Worm (Caenorhabditis elegans) whole organism, L1 larva: Measurements from ENCODE around the gene act-2.
A peak's percentile ranks its signal among the peaks of the same experiment; 100 is the strongest.

ENCODE experiments used
- C16A3.4 ChIP-seq: fragments of 150-350 bp; optimal IDR thresholded peaks from 2 replicates; lab custom pipeline; 2014; ENCODE audit warnings: missing biosample characterization, missing genetic modification characterization
- C34B4.2 ChIP-seq: sonication (generic microtip); optimal IDR thresholded peaks from 2 replicates; lab custom pipeline; 2017; ENCODE audit warnings: mild to moderate bottlenecking, missing genetic modification characterization, missing compliant biosample characterization
- aha-1 ChIP-seq: fragments of 150-350 bp; optimal IDR thresholded peaks from 2 replicates; lab custom pipeline; 2014; ENCODE audit warnings: missing biosample characterization, missing genetic modification characterization
- alr-1 ChIP-seq: fragments of 200-800 bp; sonication (Bioruptor generic); optimal IDR thresholded peaks from 2 replicates; lab custom pipeline; 2018; ENCODE audit warnings: borderline replicate concordance, mild to moderate bottlenecking, missing genetic modification characterization, missing compliant biosample characterization
- aly-2 ChIP-seq: fragments of 150-350 bp; optimal IDR thresholded peaks from 2 replicates; lab custom pipeline; 2014; ENCODE audit warnings: missing biosample characterization, missing genetic modification characterization
- ama-1 ChIP-seq: fragments of 150-350 bp; optimal IDR thresholded peaks from 2 replicates; lab custom pipeline; 2014
- blmp-1 ChIP-seq: fragments of 150-350 bp; optimal IDR thresholded peaks from 2 replicates; lab custom pipeline; 2014; ENCODE audit warnings: missing biosample characterization, missing genetic modification characterization
- ceh-63 ChIP-seq: fragments of 200-800 bp; sonication (Bioruptor generic); optimal IDR thresholded peaks from 2 replicates; lab custom pipeline; 2018; ENCODE audit warnings: mild to moderate bottlenecking, missing genetic modification characterization, missing compliant biosample characterization
- dpl-1 ChIP-seq, 3 experiments: fragments of 150-350 bp in 2 of 3; sonication (generic microtip) in 1 of 3; optimal IDR thresholded peaks; 2 replicates each; lab custom pipeline; 2014 to 2017; ENCODE audit warnings: missing biosample characterization in 3 of 3, missing genetic modification characterization in 3 of 3, missing genetic modification reagents in 3 of 3
- dsc-1 ChIP-seq: sonication (generic microtip); optimal IDR thresholded peaks from 2 replicates; lab custom pipeline; 2016; ENCODE audit warnings: mild to moderate bottlenecking, missing genetic modification characterization, missing compliant biosample characterization
- efl-1 ChIP-seq, 4 experiments: fragments of 150-350 bp; optimal IDR thresholded peaks in 3 of 4; peaks in 1 of 4; 1 replicate in 1 of 4; 2 replicates in 3 of 4; lab custom pipeline; 2014; ENCODE audit warnings: missing biosample characterization in 2 of 4, missing genetic modification characterization in 2 of 4, missing genetic modification reagents in 2 of 4
- efl-3 ChIP-seq: fragments of 200-800 bp; sonication (Bioruptor generic); optimal IDR thresholded peaks from 2 replicates; lab custom pipeline; 2018; ENCODE audit warnings: mild to moderate bottlenecking, missing genetic modification characterization, missing compliant biosample characterization
- egl-13 ChIP-seq: sonication (generic microtip); optimal IDR thresholded peaks from 2 replicates; lab custom pipeline; 2016; ENCODE audit warnings: missing genotype, missing genetic modification reagents, missing genetic modification characterization, missing compliant biosample characterization
- elt-2 ChIP-seq: sonication (generic microtip); optimal IDR thresholded peaks from 2 replicates; lab custom pipeline; 2016; ENCODE audit warnings: missing genetic modification characterization, mild to moderate bottlenecking, inconsistent platforms, missing compliant biosample characterization, missing genetic modification reagents
- fos-1 ChIP-seq: fragments of 150-350 bp; optimal IDR thresholded peaks from 2 replicates; lab custom pipeline; 2014; ENCODE audit warnings: missing biosample characterization, missing genetic modification characterization
- jun-1 ChIP-seq: fragments of 150-350 bp; optimal IDR thresholded peaks from 2 replicates; lab custom pipeline; 2014; ENCODE audit warnings: missing biosample characterization, missing genetic modification reagents, missing genetic modification characterization
- lin-14 ChIP-seq: fragments of 200-800 bp; sonication (Bioruptor generic); optimal IDR thresholded peaks from 2 replicates; lab custom pipeline; 2018; ENCODE audit warnings: mild to moderate bottlenecking, missing genetic modification characterization, moderate library complexity, missing compliant biosample characterization
- lin-35 ChIP-seq, 2 experiments: fragments of 150-350 bp; optimal IDR thresholded peaks; 2 replicates each; lab custom pipeline; 2014; ENCODE audit warnings: missing biosample characterization in 2 of 2, missing genetic modification characterization in 2 of 2, missing genetic modification reagents in 2 of 2
- lin-39 ChIP-seq: fragments of 150-350 bp; optimal IDR thresholded peaks from 2 replicates; lab custom pipeline; 2014; ENCODE audit warnings: missing biosample characterization, missing genetic modification reagents, missing genetic modification characterization
- lsy-2 ChIP-seq, 2 experiments: fragments of 150-350 bp; optimal IDR thresholded peaks; 2 replicates each; lab custom pipeline; 2014; ENCODE audit warnings: missing biosample characterization in 2 of 2, missing genetic modification characterization in 2 of 2
- mab-9 ChIP-seq: fragments of 200-800 bp; sonication (Bioruptor generic); IDR thresholded peaks from 2 replicates; pipeline ENCODE4 v1.3.6; 2022; ENCODE audit warnings: missing genetic modification reagents, missing genetic modification characterization, missing compliant biosample characterization
- mdl-1 ChIP-seq, 2 experiments: fragments of 150-350 bp; optimal IDR thresholded peaks; 2 replicates each; lab custom pipeline; 2014 to 2017; ENCODE audit warnings: missing biosample characterization in 2 of 2, missing genetic modification characterization in 2 of 2, inconsistent platforms in 1 of 2
- mep-1 ChIP-seq: fragments of 150-350 bp; optimal IDR thresholded peaks from 2 replicates; lab custom pipeline; 2014; ENCODE audit warnings: missing biosample characterization, missing genetic modification characterization
- nhr-11 ChIP-seq: fragments of 150-350 bp; optimal IDR thresholded peaks from 2 replicates; lab custom pipeline; 2014; ENCODE audit warnings: missing biosample characterization, missing genetic modification characterization
- nhr-19 ChIP-seq: fragments of 200-800 bp; sonication (Bioruptor generic); conservative IDR thresholded peaks from 2 replicates; pipeline ENCODE4 v1.3.6; 2022; ENCODE audit warnings: missing genetic modification characterization, missing compliant biosample characterization
- nhr-20 ChIP-seq: sonication (generic microtip); optimal IDR thresholded peaks from 2 replicates; lab custom pipeline; 2016; ENCODE audit warnings: mild to moderate bottlenecking, missing genetic modification characterization, missing compliant biosample characterization
- nhr-237 ChIP-seq: fragments of 150-350 bp; optimal IDR thresholded peaks from 2 replicates; lab custom pipeline; 2014; ENCODE audit warnings: missing biosample characterization, missing genetic modification characterization
- nhr-28 ChIP-seq: fragments of 150-350 bp; optimal IDR thresholded peaks from 2 replicates; lab custom pipeline; 2014; ENCODE audit warnings: missing biosample characterization, missing genetic modification characterization
- nhr-47 ChIP-seq: sonication (generic microtip); optimal IDR thresholded peaks from 2 replicates; lab custom pipeline; 2016; ENCODE audit warnings: mild to moderate bottlenecking, missing genetic modification characterization, moderate library complexity, missing compliant biosample characterization
- nhr-71 ChIP-seq: sonication (generic microtip); optimal IDR thresholded peaks from 2 replicates; lab custom pipeline; 2016; ENCODE audit warnings: mild to moderate bottlenecking, missing genetic modification characterization, moderate library complexity, missing compliant biosample characterization
- nhr-76 ChIP-seq: sonication (generic microtip); optimal IDR thresholded peaks from 2 replicates; lab custom pipeline; 2017; ENCODE audit warnings: missing biosample characterization, missing genetic modification characterization
- nhr-84 ChIP-seq: sonication (generic microtip); optimal IDR thresholded peaks from 2 replicates; lab custom pipeline; 2017; ENCODE audit warnings: missing biosample characterization, missing genetic modification characterization
- nhr-85 ChIP-seq: sonication (generic microtip); peaks from one replicate; lab custom pipeline; 2016; ENCODE audit warnings: missing genetic modification characterization, inconsistent platforms, missing compliant biosample characterization
- nhr-90 ChIP-seq: sonication (generic microtip); optimal IDR thresholded peaks from 2 replicates; lab custom pipeline; 2016; ENCODE audit warnings: mild to moderate bottlenecking, missing genetic modification characterization, missing compliant biosample characterization; ENCODE audit not compliant: poor library complexity
- pag-3 ChIP-seq: sonication (generic microtip); optimal IDR thresholded peaks from 2 replicates; lab custom pipeline; 2017; ENCODE audit warnings: missing genetic modification characterization, mild to moderate bottlenecking, missing compliant biosample characterization, antibody characterized with exemption, borderline replicate concordance; ENCODE audit not compliant: insufficient read depth
- pax-3 ChIP-seq: fragments of 200-800 bp; sonication (Bioruptor generic); optimal IDR thresholded peaks from 2 replicates; lab custom pipeline; 2018; ENCODE audit warnings: mild to moderate bottlenecking, missing genetic modification characterization, moderate library complexity, missing compliant biosample characterization
- pqm-1 ChIP-seq: sonication (generic microtip); optimal IDR thresholded peaks from 3 replicates; lab custom pipeline; 2017; ENCODE audit warnings: missing biosample characterization, missing genetic modification characterization
- skn-1 ChIP-seq: fragments of 150-350 bp; optimal IDR thresholded peaks from 2 replicates; lab custom pipeline; 2014; ENCODE audit warnings: missing biosample characterization, missing genetic modification characterization
- snu-23 ChIP-seq: sonication (generic microtip); optimal IDR thresholded peaks from 2 replicates; lab custom pipeline; 2016; ENCODE audit warnings: missing genetic modification characterization, missing compliant biosample characterization
- sup-37 ChIP-seq: fragments of 200-800 bp; sonication (Bioruptor generic); optimal IDR thresholded peaks from 2 replicates; lab custom pipeline; 2018; ENCODE audit warnings: mild to moderate bottlenecking, missing genetic modification characterization, missing compliant biosample characterization
- swsn-7 ChIP-seq: sonication (generic microtip); optimal IDR thresholded peaks from 2 replicates; lab custom pipeline; 2016; ENCODE audit warnings: missing genetic modification characterization, missing compliant biosample characterization
- tbx-2 ChIP-seq: sonication (generic microtip); optimal IDR thresholded peaks from 2 replicates; lab custom pipeline; 2016; ENCODE audit warnings: missing genetic modification characterization, missing compliant biosample characterization
- tlp-1 ChIP-seq: fragments of 150-350 bp; optimal IDR thresholded peaks from 2 replicates; lab custom pipeline; 2014; ENCODE audit warnings: missing biosample characterization, missing genetic modification characterization
- unc-130 ChIP-seq: fragments of 150-350 bp; optimal IDR thresholded peaks from 2 replicates; lab custom pipeline; 2017; ENCODE audit warnings: missing biosample characterization, missing genetic modification characterization, inconsistent platforms
- unc-62 ChIP-seq: fragments of 150-350 bp; optimal IDR thresholded peaks from 2 replicates; lab custom pipeline; 2014; ENCODE audit warnings: missing biosample characterization, missing genetic modification reagents, missing genetic modification characterization
- zag-1 ChIP-seq: fragments of 150-350 bp; optimal IDR thresholded peaks from 2 replicates; lab custom pipeline; 2014; ENCODE audit warnings: missing biosample characterization, missing genetic modification characterization
- ztf-11 ChIP-seq, 2 experiments: sonication (generic microtip); optimal IDR thresholded peaks; 2 replicates each; lab custom pipeline; 2016 to 2017; ENCODE audit warnings: missing genetic modification characterization in 2 of 2, missing biosample characterization in 1 of 2, missing compliant biosample characterization in 1 of 2

act-2 gene

ce11 chrV:11071453-11071852, 6.5 kb downstream of the act-2 start:
- no peak for TF ChIP-seq ztf-11 (tag; optimal IDR thresholded peaks at IDR 0.05; lab: Kevin White, UChicago)
- no peak for TF ChIP-seq unc-130 (tag; lab: Kevin White, UChicago)
- no peak for TF ChIP-seq C34B4.2
- peak; percentile 95 for TF ChIP-seq aly-2 (tag; lab: Kevin White, UChicago)
- TF ChIP-seq nhr-11 (tag; lab: Kevin White, UChicago): peak; percentile 27
- 0 out of 2 replicates have a peak, but pooled peaks have one; percentile 2 for TF ChIP-seq nhr-19 (GFP tag; lab: Robert Waterston, UW)
- TF ChIP-seq tbx-2 (tag; lab: Kevin White, UChicago): no peak
- TF ChIP-seq mdl-1 (tag; optimal IDR thresholded peaks at IDR 0.05; lab: Kevin White, UChicago): no peak
- no peak for TF ChIP-seq snu-23 (GFP tag; lab: Kevin White, UChicago)
- no peak for TF ChIP-seq ceh-63
- no peak for TF ChIP-seq pag-3
- no peak for TF ChIP-seq egl-13 (tag; lab: Kevin White, UChicago)
- no peak for TF ChIP-seq ama-1 (lab: Kevin White, UChicago)
- TF ChIP-seq nhr-84 (tag; lab: Kevin White, UChicago): no peak
- no peak for TF ChIP-seq lin-39 (tag; lab: Kevin White, UChicago)
- no peak for TF ChIP-seq sup-37 (GFP tag; lab: Kevin White, UChicago)

- TF ChIP-seq unc-130 (tag; lab: Kevin White, UChicago): no peak
- no peak for TF ChIP-seq egl-13 (tag; lab: Kevin White, UChicago)
- TF ChIP-seq nhr-76 (tag; lab: Kevin White, UChicago): no peak
- peak in 1 of 2 experiments; percentile 18 for TF ChIP-seq lin-35 (GFP tag; optimal IDR thresholded peaks at IDR 0.05; lab: Kevin White, UChicago)
- no peak for TF ChIP-seq alr-1 (tag; lab: Kevin White, UChicago)
- no peak for TF ChIP-seq nhr-84 (tag; lab: Kevin White, UChicago)
- no peak for TF ChIP-seq snu-23 (GFP tag; lab: Kevin White, UChicago)
- peak; percentile 58 for TF ChIP-seq blmp-1 (tag; lab: Kevin White, UChicago)
- no peak for TF ChIP-seq mep-1 (tag; lab: Kevin White, UChicago)
- no peak for TF ChIP-seq fos-1 (tag; lab: Kevin White, UChicago)
- no peak for TF ChIP-seq mab-9 (GFP tag; lab: Robert Waterston, UW)
- no peak for TF ChIP-seq aha-1 (tag; lab: Kevin White, UChicago)
- TF ChIP-seq nhr-85 (tag; lab: Kevin White, UChicago): peak; percentile 73
- peak; percentile 25 for TF ChIP-seq elt-2 (tag; lab: Kevin White, UChicago)
- TF ChIP-seq lsy-2 (tag; optimal IDR thresholded peaks at IDR 0.05; lab: Kevin White, UChicago): no peak
- no peak for TF ChIP-seq nhr-90 (tag; lab: Kevin White, UChicago)
- no peak for TF ChIP-seq nhr-237 (tag; lab: Kevin White, UChicago)
- TF ChIP-seq nhr-28 (tag; lab: Kevin White, UChicago): no peak
- TF ChIP-seq lin-14 (GFP tag; lab: Kevin White, UChicago): peak; percentile 63
- TF ChIP-seq C16A3.4 (tag; lab: Kevin White, UChicago): peak; percentile 20
- no peak for TF ChIP-seq dpl-1 (GFP tag; optimal IDR thresholded peaks at IDR 0.05; lab: Kevin White, UChicago)
- no peak for TF ChIP-seq skn-1 (tag; lab: Kevin White, UChicago)
- TF ChIP-seq nhr-20 (tag; lab: Kevin White, UChicago): peak; percentile 16
Observed at ce11 chrV:11070388-11070787, 7.6 kb downstream of the act-2 start.

- TF ChIP-seq nhr-71 (tag; lab: Kevin White, UChicago) (peak; percentile 51), nhr-47 (tag; lab: Kevin White, UChicago) (peak; percentile 5), tbx-2 (tag; lab: Kevin White, UChicago) (no peak), zag-1 (tag; lab: Kevin White, UChicago) (no peak), nhr-85 (tag; lab: Kevin White, UChicago) (peak; percentile 28), lsy-2 (tag; optimal IDR thresholded peaks at IDR 0.05; lab: Kevin White, UChicago) (no peak), pax-3 (tag; lab: Kevin White, UChicago) (no peak), dsc-1 (tag; lab: Kevin White, UChicago) (peak; percentile 78), efl-1 (optimal IDR thresholded peaks at IDR 0.05; lab: Kevin White, UChicago) (no peak), efl-1 (GFP tag; optimal IDR thresholded peaks at IDR 0.05 in 1 of 2; lab: Kevin White, UChicago) (peak in 1 of 2 experiments; percentile 27), blmp-1 (tag; lab: Kevin White, UChicago) (peak; percentile 3), tlp-1 (peak; percentile 48), lin-14 (GFP tag; lab: Kevin White, UChicago) (peak; percentile 49), swsn-7 (tag; lab: Kevin White, UChicago) (no peak), pqm-1 (tag; lab: Kevin White, UChicago) (peak; percentile 24), unc-62 (GFP tag; lab: Kevin White, UChicago) (no peak), nhr-20 (tag; lab: Kevin White, UChicago) (peak; percentile 25), efl-3 (GFP tag; lab: Kevin White, UChicago) (no peak), egl-13 (tag; lab: Kevin White, UChicago) (peak; percentile 23), mab-9 (GFP tag; lab: Robert Waterston, UW) (no peak), elt-2 (tag; lab: Kevin White, UChicago) (peak; percentile 98), jun-1 (peak; percentile 48), nhr-90 (tag; lab: Kevin White, UChicago) (peak; percentile 35)
Observed at ce11 chrV:11069277-11069676, 8.7 kb downstream of the act-2 start, which contains the start of gene T04C12.8. Gene T04C12.8, minus strand, starts transcription at chrV:11069358.
